Fruit fly (Drosophila melanogaster): ENCODE measurements around the gene acs.

acs gene

dm6 chr3L:1971103-1971742, at the start of gene acs, which contains the start of gene CG11815:
acs (plus strand) TSS chr3L:1971638.
CG11815 (minus strand) TSS chr3L:1971200.
- TF ChIP-seq CG11617 (GFP tag; optimal IDR thresholded peaks at IDR 0.05) = no peak
- TF ChIP-seq toe (GFP tag; optimal IDR thresholded peaks at IDR 0.05) = no peak
- TF ChIP-seq CG33017 (tag; optimal IDR thresholded peaks at IDR 0.05) = no peak
- TF ChIP-seq bab1 (GFP tag; optimal IDR thresholded peaks at IDR 0.05) = peak; percentile 1
- no peak for TF ChIP-seq tj (GFP tag; optimal IDR thresholded peaks at IDR 0.05)

dm6 chr3L:1928959-1929358, 42.5 kb upstream of the acs start:
- TF ChIP-seq Mnt (GFP tag; optimal IDR thresholded peaks at IDR 0.05) = no peak
- TF ChIP-seq cnc (optimal IDR thresholded peaks at IDR 0.05) = no peak
- no peak for TF ChIP-seq CG7045 (GFP tag; optimal IDR thresholded peaks at IDR 0.05)
- TF ChIP-seq CG14711 (tag; optimal IDR thresholded peaks at IDR 0.05) = no peak
- no peak for TF ChIP-seq CG5204 (GFP tag; optimal IDR thresholded peaks at IDR 0.05)
- TF ChIP-seq kay (GFP tag; ENCODE audit: borderline replicate concordance) = no peak
- TF ChIP-seq Hr96 (GFP tag; optimal IDR thresholded peaks at IDR 0.05) = no peak
- no peak for TF ChIP-seq toe (GFP tag; optimal IDR thresholded peaks at IDR 0.05)
- TF ChIP-seq pad (GFP tag; optimal IDR thresholded peaks at IDR 0.05) = no peak
- TF ChIP-seq ovo (GFP tag; optimal IDR thresholded peaks at IDR 0.05) = no peak
- TF ChIP-seq CG12768 (GFP tag; optimal IDR thresholded peaks at IDR 0.05) = no peak
- TF ChIP-seq CG33017 (tag; optimal IDR thresholded peaks at IDR 0.05) = no peak
- no peak for TF ChIP-seq CG7101 (tag; optimal IDR thresholded peaks at IDR 0.05)
- no peak for TF ChIP-seq cic (GFP tag; optimal IDR thresholded peaks at IDR 0.05)
- TF ChIP-seq Crg-1 (GFP tag; optimal IDR thresholded peaks at IDR 0.05) = no peak
- no peak for TF ChIP-seq CG1620 (GFP tag; optimal IDR thresholded peaks at IDR 0.05)
- no peak for TF ChIP-seq tj (GFP tag; optimal IDR thresholded peaks at IDR 0.05)
- TF ChIP-seq bab1 (GFP tag; optimal IDR thresholded peaks at IDR 0.05) = no peak
- TF ChIP-seq Clk (GFP tag; optimal IDR thresholded peaks at IDR 0.05) = no peak

dm6 chr3L:1937469-1937868, 34.0 kb upstream of the acs start:
- TF ChIP-seq CG1620 (GFP tag; optimal IDR thresholded peaks at IDR 0.05) = no peak

dm6 chr3L:1938767-1939166, 32.7 kb upstream of the acs start, which contains the start of the genes CG46523 and CG5687:
CG46523 (minus strand) TSS chr3L:1939103.
CG5687 (minus strand) TSS chr3L:1939103.
- TF ChIP-seq Hr96 (GFP tag; optimal IDR thresholded peaks at IDR 0.05) = no peak
- no peak for TF ChIP-seq toe (GFP tag; optimal IDR thresholded peaks at IDR 0.05)
- TF ChIP-seq CG5204 (GFP tag; optimal IDR thresholded peaks at IDR 0.05) = no peak
- no peak for TF ChIP-seq Clk (GFP tag; optimal IDR thresholded peaks at IDR 0.05)
- no peak for TF ChIP-seq CG7045 (GFP tag; optimal IDR thresholded peaks at IDR 0.05)
- no peak for TF ChIP-seq CG7101 (tag; optimal IDR thresholded peaks at IDR 0.05)
- TF ChIP-seq CG11617 (GFP tag; optimal IDR thresholded peaks at IDR 0.05) = no peak
- no peak for TF ChIP-seq CG12768 (GFP tag; optimal IDR thresholded peaks at IDR 0.05)
- TF ChIP-seq Mnt (GFP tag; optimal IDR thresholded peaks at IDR 0.05) = no peak
- TF ChIP-seq pad (GFP tag; optimal IDR thresholded peaks at IDR 0.05) = no peak
- TF ChIP-seq CG14711 (tag; optimal IDR thresholded peaks at IDR 0.05) = no peak
- TF ChIP-seq Crg-1 (GFP tag; optimal IDR thresholded peaks at IDR 0.05) = no peak

dm6 chr3L:1939983-1940504, 31.4 kb upstream of the acs start:
- TF ChIP-seq bab1 (GFP tag; optimal IDR thresholded peaks at IDR 0.05) = no peak
- no peak for TF ChIP-seq tj (GFP tag; optimal IDR thresholded peaks at IDR 0.05)
- TF ChIP-seq toe (GFP tag; optimal IDR thresholded peaks at IDR 0.05) = no peak
- TF ChIP-seq CG1620 (GFP tag; optimal IDR thresholded peaks at IDR 0.05) = no peak
- no peak for TF ChIP-seq Clk (GFP tag; optimal IDR thresholded peaks at IDR 0.05)
- no peak for TF ChIP-seq pad (GFP tag; optimal IDR thresholded peaks at IDR 0.05)
- TF ChIP-seq CG5204 (GFP tag; optimal IDR thresholded peaks at IDR 0.05) = no peak
- TF ChIP-seq CG11617 (GFP tag; optimal IDR thresholded peaks at IDR 0.05) = no peak
- no peak for TF ChIP-seq Hr96 (GFP tag; optimal IDR thresholded peaks at IDR 0.05)
- no peak for TF ChIP-seq ovo (GFP tag; optimal IDR thresholded peaks at IDR 0.05)
- TF ChIP-seq cic (GFP tag; optimal IDR thresholded peaks at IDR 0.05) = no peak
- no peak for TF ChIP-seq kay (GFP tag; ENCODE audit: borderline replicate concordance)
- TF ChIP-seq CG33017 (tag; optimal IDR thresholded peaks at IDR 0.05) = no peak

dm6 chr3L:1940843-1941418, 30.5 kb upstream of the acs start, which contains the start of gene Mfap1:
Mfap1 (plus strand) TSS chr3L:1941068.
- peak; percentile 0 for TF ChIP-seq Mnt (GFP tag; optimal IDR thresholded peaks at IDR 0.05)
- TF ChIP-seq bab1 (GFP tag; optimal IDR thresholded peaks at IDR 0.05) = peak; percentile 53
- TF ChIP-seq Crg-1 (GFP tag; optimal IDR thresholded peaks at IDR 0.05) = no peak
- peak; percentile 6 for TF ChIP-seq CG14711 (tag; optimal IDR thresholded peaks at IDR 0.05)
- TF ChIP-seq pad (GFP tag; optimal IDR thresholded peaks at IDR 0.05) = no peak
- TF ChIP-seq toe (GFP tag; optimal IDR thresholded peaks at IDR 0.05) = peak; percentile 9
- no peak for TF ChIP-seq CG7101 (tag; optimal IDR thresholded peaks at IDR 0.05)

Data from whole organism, adult.